Fruit fly (Drosophila melanogaster) whole organism, wandering third instar larva: Measurements from ENCODE around the gene CG10375.
A peak's percentile ranks its signal among the peaks of the same experiment; 100 is the strongest.

Source experiments
- Abd-B ChIP-seq: fragments of >200 bp; optimal IDR thresholded peaks from 2 replicates; lab custom pipeline; 2017; ENCODE audit warnings: missing biosample characterization, missing genetic modification characterization
- CG9705 ChIP-seq: fragments of 200-800 bp; sonication (Bioruptor generic); optimal IDR thresholded peaks from 2 replicates; lab custom pipeline; 2018; ENCODE audit warnings: missing biosample characterization, mild to moderate bottlenecking, missing genetic modification characterization
- CrebA ChIP-seq: fragments of 200-800 bp; sonication (Bioruptor generic); optimal IDR thresholded peaks from 2 replicates; lab custom pipeline; 2016; ENCODE audit warnings: missing biosample characterization, mild to moderate bottlenecking, missing genetic modification characterization, borderline replicate concordance
- Dif ChIP-seq: fragments of 200-275, 200-300 bp; sonication (Bioruptor generic); optimal IDR thresholded peaks from 2 replicates; lab custom pipeline; 2018; ENCODE audit warnings: missing biosample characterization, missing genetic modification characterization; ENCODE audit not compliant: partially characterized antibody
- GATAd ChIP-seq: sonication (Bioruptor generic); optimal IDR thresholded peaks from 2 replicates; lab custom pipeline; 2016; ENCODE audit warnings: missing biosample characterization, missing genetic modification characterization
- HLH106 ChIP-seq: fragments of 200-800 bp; optimal IDR thresholded peaks from 3 replicates; lab custom pipeline; 2019; ENCODE audit warnings: missing biosample characterization, mild to moderate bottlenecking, missing genetic modification characterization, moderate library complexity
- Hnf4 ChIP-seq: fragments of 200-800 bp; sonication (Bioruptor generic); optimal IDR thresholded peaks from 2 replicates; lab custom pipeline; 2016; ENCODE audit warnings: missing biosample characterization, mild to moderate bottlenecking, missing genetic modification characterization
- Hr83 ChIP-seq: fragments of 200-300 bp; sonication (Bioruptor generic); optimal IDR thresholded peaks from 2 replicates; lab custom pipeline; 2016; ENCODE audit warnings: missing biosample characterization, mild to moderate bottlenecking, missing genetic modification characterization, moderate library complexity; ENCODE audit not compliant: poor library complexity, severe bottlenecking
- Jra ChIP-seq: sonication (Bioruptor generic); optimal IDR thresholded peaks from 2 replicates; lab custom pipeline; 2016; ENCODE audit warnings: missing biosample characterization, missing genetic modification characterization
- Myc ChIP-seq: fragments of >200 bp; optimal IDR thresholded peaks from 2 replicates; lab custom pipeline; 2017
- OdsH ChIP-seq: fragments of 200-800 bp; sonication (Bioruptor generic); optimal IDR thresholded peaks from 2 replicates; lab custom pipeline; 2016; ENCODE audit warnings: missing biosample characterization, mild to moderate bottlenecking, missing genetic modification characterization
- Rel ChIP-seq, 2 experiments: fragments of 200-800 bp; sonication (Bioruptor generic) in 1 of 2; optimal IDR thresholded peaks; 2 replicates in 1 of 2; 3 replicates in 1 of 2; lab custom pipeline; 2016 to 2019; ENCODE audit warnings: mild to moderate bottlenecking in 2 of 2, missing biosample characterization in 2 of 2, missing genetic modification characterization in 2 of 2, moderate library complexity in 1 of 2
- Sp1 ChIP-seq: fragments of 200-800 bp; sonication (Bioruptor generic); optimal IDR thresholded peaks from 3 replicates; lab custom pipeline; 2019; ENCODE audit warnings: missing biosample characterization, mild to moderate bottlenecking, missing genetic modification characterization, moderate library complexity
- br ChIP-seq: fragments of 200-800 bp; sonication (Bioruptor generic); optimal IDR thresholded peaks from 2 replicates; lab custom pipeline; 2016; ENCODE audit warnings: missing biosample characterization, missing genetic modification characterization
- brk ChIP-seq: fragments of 200-800 bp; sonication (Bioruptor generic); optimal IDR thresholded peaks from 2 replicates; lab custom pipeline; 2016; ENCODE audit warnings: missing biosample characterization, mild to moderate bottlenecking, missing genetic modification characterization
- dl ChIP-seq, 2 experiments: fragments of 175-275, 200-275 bp in 1 of 2; fragments of 200-275 bp in 1 of 2; sonication (Bioruptor generic); optimal IDR thresholded peaks; lab custom pipeline; 2018; ENCODE audit warnings: mild to moderate bottlenecking in 2 of 2, missing biosample characterization in 2 of 2, missing genetic modification characterization in 2 of 2, moderate library complexity in 2 of 2; ENCODE audit not compliant: partially characterized antibody in 2 of 2, insufficient read depth in 1 of 2
- dmrt93B ChIP-seq: fragments of 200-800 bp; sonication (Bioruptor generic); optimal IDR thresholded peaks from 2 replicates; lab custom pipeline; 2018; ENCODE audit warnings: missing biosample characterization, mild to moderate bottlenecking, missing genetic modification characterization
- dsf ChIP-seq: sonication (Bioruptor generic); optimal IDR thresholded peaks from 2 replicates; lab custom pipeline; 2016; ENCODE audit warnings: missing biosample characterization, missing genetic modification characterization, borderline replicate concordance
- ey ChIP-seq: fragments of 200-800 bp; sonication (Bioruptor generic); optimal IDR thresholded peaks from 2 replicates; lab custom pipeline; 2016; ENCODE audit warnings: missing biosample characterization, missing genetic modification characterization
- foxo ChIP-seq, 2 experiments: fragments of 200-800 bp; sonication (Bioruptor generic); optimal IDR thresholded peaks; 2 replicates in 1 of 2; 3 replicates in 1 of 2; lab custom pipeline; 2016 to 2017; ENCODE audit warnings: missing biosample characterization in 2 of 2, missing genetic modification characterization in 2 of 2
- fru ChIP-seq: fragments of 200-800 bp; sonication (Bioruptor generic); optimal IDR thresholded peaks from 3 replicates; lab custom pipeline; 2016; ENCODE audit warnings: missing biosample characterization, mild to moderate bottlenecking, missing genetic modification characterization
- h ChIP-seq: fragments of 200-800 bp; sonication (Bioruptor generic); optimal IDR thresholded peaks from 3 replicates; lab custom pipeline; 2016; ENCODE audit warnings: missing biosample characterization, mild to moderate bottlenecking, missing genetic modification characterization
- jim ChIP-seq: fragments of 175-275, 200-325 bp; sonication (Bioruptor generic); optimal IDR thresholded peaks from 2 replicates; lab custom pipeline; 2016; ENCODE audit warnings: missing biosample characterization, mild to moderate bottlenecking, missing genetic modification characterization
- pan ChIP-seq: fragments of >200 bp; optimal IDR thresholded peaks from 2 replicates; lab custom pipeline; 2017
- psq ChIP-seq: fragments of 200-800 bp; sonication (Bioruptor generic); optimal IDR thresholded peaks from 3 replicates; lab custom pipeline; 2017; ENCODE audit warnings: missing biosample characterization, mild to moderate bottlenecking, missing genetic modification characterization, moderate library complexity
- rgr ChIP-seq: fragments of 200-800 bp; sonication (Bioruptor generic); optimal IDR thresholded peaks from 3 replicates; lab custom pipeline; 2016; ENCODE audit warnings: missing biosample characterization, mild to moderate bottlenecking, missing genetic modification characterization
- sage ChIP-seq: fragments of 200-800 bp; sonication (Bioruptor generic); optimal IDR thresholded peaks from 2 replicates; lab custom pipeline; 2016; ENCODE audit warnings: missing biosample characterization, mild to moderate bottlenecking, missing genetic modification characterization
- sv ChIP-seq: fragments of 200-800 bp; sonication (Bioruptor generic); optimal IDR thresholded peaks from 3 replicates; lab custom pipeline; 2016; ENCODE audit warnings: missing biosample characterization, missing genetic modification characterization
- tai ChIP-seq: sonication (Bioruptor generic); optimal IDR thresholded peaks from 2 replicates; lab custom pipeline; 2016; ENCODE audit warnings: missing biosample characterization, missing genetic modification characterization
- woc ChIP-seq: sonication (Bioruptor generic); optimal IDR thresholded peaks from 2 replicates; lab custom pipeline; 2016; ENCODE audit warnings: missing biosample characterization, mild to moderate bottlenecking, missing genetic modification characterization

The CG10375 gene

DNA sequence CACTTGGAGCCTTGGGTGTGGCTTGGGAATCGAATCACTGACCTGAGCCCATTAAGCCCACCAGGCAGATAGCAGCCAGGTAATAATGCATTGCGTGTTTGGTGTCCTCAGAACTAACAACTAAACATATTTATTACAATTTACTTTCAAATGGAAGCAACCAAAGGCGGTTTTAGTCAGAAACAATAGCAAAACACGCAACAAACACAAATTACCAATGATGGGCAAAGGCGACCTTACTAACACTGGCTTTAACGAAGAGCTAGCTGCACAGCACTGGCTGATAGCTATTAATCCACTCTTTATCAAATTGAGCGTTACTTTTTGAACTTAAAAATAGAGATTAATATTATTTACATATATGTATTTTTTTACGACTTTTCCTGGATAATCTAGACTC, 4.5 kb upstream of the CG10375 start, which contains the start of gene udt:
TSS of gene udt (minus strand) at position 249 of the 400 bp plus-strand sequence.
- no peak for TF ChIP-seq fru (GFP tag; lab: Kevin White, UChicago)
- no peak for TF ChIP-seq Abd-B (GFP tag; lab: Kevin White, UChicago)
- TF ChIP-seq pan (lab: Kevin White, UChicago), result no peak
- TF ChIP-seq jim, result no peak
- TF ChIP-seq sv (GFP tag; lab: Kevin White, UChicago), result peak; percentile 26
- TF ChIP-seq Dif (GFP tag; lab: Kevin White, UChicago), result no peak
- peak; percentile 39 for TF ChIP-seq Myc
- TF ChIP-seq psq (GFP tag; lab: Kevin White, UChicago), result peak; percentile 28
- TF ChIP-seq br, result peak; percentile 0
- no peak for TF ChIP-seq GATAd (GFP tag; lab: Kevin White, UChicago)
- TF ChIP-seq Hnf4 (GFP tag; lab: Kevin White, UChicago), result peak; percentile 46
- TF ChIP-seq Hr83, result peak; percentile 20

DNA sequence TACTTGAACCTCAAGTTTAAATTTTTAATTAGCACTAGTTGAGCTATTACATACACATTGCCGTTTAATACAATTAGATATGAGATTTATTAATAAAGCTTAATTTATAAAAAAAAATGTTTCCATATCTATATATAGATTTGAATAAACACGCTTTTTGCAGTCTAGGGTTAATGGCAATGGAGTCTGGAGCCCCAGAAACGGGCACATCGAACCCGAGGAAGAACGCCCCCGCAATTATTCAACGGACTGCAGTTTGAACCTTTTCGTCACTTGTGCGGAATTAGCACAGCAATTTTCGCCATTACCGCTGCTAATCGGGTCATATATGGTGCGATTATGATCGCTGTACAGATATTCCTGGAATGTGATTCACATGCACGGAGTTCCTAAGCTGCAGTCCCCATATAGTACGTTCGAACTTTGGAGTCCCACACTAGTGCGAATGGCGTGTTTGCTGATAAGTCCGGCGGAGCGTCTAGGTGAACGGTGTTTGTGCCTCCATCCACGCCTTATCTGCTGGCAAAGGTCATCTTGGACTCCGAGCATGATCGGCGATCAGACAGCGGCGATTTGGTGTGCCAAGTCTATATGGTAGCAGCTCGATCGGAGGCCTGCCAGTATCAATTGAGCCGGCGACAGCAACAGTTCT, 3.8 kb upstream of the CG10375 start, which contains the start of gene Lsd-1:
TSS of gene Lsd-1 (plus strand) at position 236 of the 652 bp plus-strand sequence.
- TF ChIP-seq Abd-B (GFP tag; lab: Kevin White, UChicago) (no peak), rgr (GFP tag; lab: Kevin White, UChicago) (peak; percentile 37), dl (GFP tag; optimal IDR thresholded peaks at IDR 0.05; lab: Kevin White, UChicago; ENCODE audit: insufficient read depth in 1 of 2, partially characterized antibody in 2 of 2) (no peak), OdsH (GFP tag; lab: Kevin White, UChicago) (no peak), brk (GFP tag; lab: Kevin White, UChicago) (no peak), foxo (GFP tag; optimal IDR thresholded peaks at IDR 0.05; lab: Kevin White, UChicago) (peak in 1 of 2 experiments; percentile 11), Hnf4 (GFP tag; lab: Kevin White, UChicago) (peak; percentile 30), sage (GFP tag; lab: Kevin White, UChicago) (no peak), Rel (GFP tag; optimal IDR thresholded peaks at IDR 0.05; lab: Kevin White, UChicago) (peak; percentile 23), Rel (tag; optimal IDR thresholded peaks at IDR 0.05; lab: Kevin White, UChicago) (peak; percentile 85), br (no peak), ey (GFP tag; lab: Kevin White, UChicago) (no peak), h (GFP tag; lab: Kevin White, UChicago) (peak; percentile 31), HLH106 (tag; lab: Kevin White, UChicago) (peak; percentile 62), Sp1 (GFP tag; lab: Kevin White, UChicago) (peak; percentile 76)

DNA sequence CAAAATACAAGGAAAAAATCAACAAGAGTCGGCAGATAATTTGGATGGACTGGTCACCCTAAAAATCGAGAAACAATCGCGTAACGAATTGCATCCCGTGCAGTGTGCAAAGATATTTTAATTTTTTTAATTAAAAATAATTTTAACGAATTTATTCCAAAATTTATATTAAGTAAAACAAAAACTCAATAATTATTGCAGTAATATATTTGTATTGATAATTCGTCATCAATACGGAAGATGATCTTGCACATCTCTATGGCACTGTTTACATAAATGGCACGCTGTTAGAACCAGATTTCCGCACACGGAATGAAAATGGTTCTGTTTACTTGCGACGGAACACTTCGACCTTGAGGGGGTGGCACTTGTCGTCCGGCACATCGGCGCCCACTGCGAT, 5.3 kb downstream of the CG10375 start, which contains the start of gene tst:
TSS of gene tst (minus strand) at position 52 of the 400 bp plus-strand sequence.
- TF ChIP-seq Sp1 (GFP tag; lab: Kevin White, UChicago) (peak; percentile 84), Abd-B (GFP tag; lab: Kevin White, UChicago) (no peak), rgr (GFP tag; lab: Kevin White, UChicago) (peak; percentile 92), br (peak; percentile 69), ey (GFP tag; lab: Kevin White, UChicago) (peak; percentile 68), Jra (no peak), CG9705 (peak; percentile 45), tai (GFP tag; lab: Kevin White, UChicago) (no peak), pan (lab: Kevin White, UChicago) (no peak), woc (GFP tag; lab: Kevin White, UChicago) (no peak), fru (GFP tag; lab: Kevin White, UChicago) (peak; percentile 80), dl (GFP tag; optimal IDR thresholded peaks at IDR 0.05; lab: Kevin White, UChicago; ENCODE audit: insufficient read depth in 1 of 2, partially characterized antibody in 2 of 2) (no peak), HLH106 (tag; lab: Kevin White, UChicago) (peak; percentile 92), psq (GFP tag; lab: Kevin White, UChicago) (peak; percentile 88), CrebA (GFP tag; lab: Kevin White, UChicago) (no peak), sv (GFP tag; lab: Kevin White, UChicago) (peak; percentile 58), h (GFP tag; lab: Kevin White, UChicago) (peak; percentile 85), Hnf4 (GFP tag; lab: Kevin White, UChicago) (no peak), dmrt93B (GFP tag; lab: Kevin White, UChicago) (peak; percentile 84), Hr83 (peak; percentile 22), OdsH (GFP tag; lab: Kevin White, UChicago) (peak; percentile 86), dsf (GFP tag; lab: Kevin White, UChicago) (no peak), GATAd (GFP tag; lab: Kevin White, UChicago) (peak; percentile 43), Rel (GFP tag; optimal IDR thresholded peaks at IDR 0.05; lab: Kevin White, UChicago) (no peak), Rel (tag; optimal IDR thresholded peaks at IDR 0.05; lab: Kevin White, UChicago) (peak; percentile 70), foxo (GFP tag; optimal IDR thresholded peaks at IDR 0.05; lab: Kevin White, UChicago) (peak in 1 of 2 experiments; percentile 94)
